Worm (Caenorhabditis elegans) whole organism, L3 larva: ENCODE results near the gene ceh-87.

Experiments
- ama-1 ChIP-seq: fragments of 150-350 bp; optimal IDR thresholded peaks from 2 replicates; lab custom pipeline; 2018
- fkh-10 ChIP-seq: sonication (generic microtip); optimal IDR thresholded peaks from 2 replicates; lab custom pipeline; 2017; ENCODE audit warnings: missing biosample characterization, missing genetic modification reagents, missing genetic modification characterization

DNA sequence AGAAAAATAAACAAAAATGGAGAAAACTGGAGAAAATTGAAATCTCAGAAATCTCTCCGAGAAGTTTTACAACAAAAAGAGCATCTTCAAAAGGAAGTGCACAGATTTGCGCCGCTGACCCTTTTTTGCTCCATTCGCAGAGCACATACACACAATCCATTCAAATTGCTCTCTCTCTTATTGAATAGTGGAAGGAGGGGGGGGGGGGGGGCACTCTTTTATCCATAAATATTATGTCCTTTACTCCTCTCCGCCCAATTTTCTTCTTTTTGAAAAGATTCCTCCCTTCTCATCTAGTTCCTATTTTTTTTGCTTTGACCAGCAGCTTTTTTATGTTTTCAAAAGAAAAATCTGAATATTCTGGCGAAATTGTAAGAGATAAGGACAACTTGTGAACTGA, 11.0 kb upstream of the ceh-87 start:
- no peak for TF ChIP-seq ama-1 (lab: Kevin White, UChicago)
- peak; percentile 56 for TF ChIP-seq fkh-10 (GFP tag; lab: Kevin White, UChicago)
